Worm (Caenorhabditis elegans) whole organism, early embryonic: ENCODE data around the gene pad-2.

Source experiments
- B0310.2 ChIP-seq: sonication (generic microtip); optimal IDR thresholded peaks from 2 replicates; lab custom pipeline; 2016; ENCODE audit warnings: mild to moderate bottlenecking, missing genetic modification characterization, missing compliant biosample characterization
- F13C5.2 ChIP-seq: sonication (generic microtip); optimal IDR thresholded peaks from 2 replicates; lab custom pipeline; 2017; ENCODE audit warnings: mild to moderate bottlenecking, missing genetic modification characterization, inconsistent platforms, missing compliant biosample characterization
- aly-1 ChIP-seq: sonication (generic microtip); optimal IDR thresholded peaks from 2 replicates; lab custom pipeline; 2016; ENCODE audit warnings: missing genetic modification characterization, missing compliant biosample characterization
- ama-1 ChIP-seq: fragments of 150-350 bp; optimal IDR thresholded peaks from 2 replicates; lab custom pipeline; 2014
- ceh-13 ChIP-seq: fragments of 200-800 bp; sonication (Bioruptor generic); optimal IDR thresholded peaks from 2 replicates; lab custom pipeline; 2018; ENCODE audit warnings: mild to moderate bottlenecking, missing genetic modification characterization, missing compliant biosample characterization
- ceh-36 ChIP-seq: sonication (generic microtip); optimal IDR thresholded peaks from 2 replicates; lab custom pipeline; 2016; ENCODE audit warnings: missing genetic modification characterization, inconsistent platforms, missing compliant biosample characterization
- ets-7 ChIP-seq: sonication (generic microtip); optimal IDR thresholded peaks from 2 replicates; lab custom pipeline; 2016; ENCODE audit warnings: missing genotype, missing genetic modification characterization, missing compliant biosample characterization
- flt-1 ChIP-seq: fragments of 200-800 bp; sonication (Bioruptor generic); IDR thresholded peaks from 2 replicates; pipeline ENCODE4 v1.3.6; 2022; ENCODE audit warnings: missing genetic modification characterization, missing compliant biosample characterization
- hmbx-1 ChIP-seq: sonication (generic microtip); optimal IDR thresholded peaks from 2 replicates; lab custom pipeline; 2016; ENCODE audit warnings: mild to moderate bottlenecking, missing genetic modification characterization, missing compliant biosample characterization
- hmg-4 ChIP-seq: fragments of 200-800 bp; sonication (Bioruptor generic); optimal IDR thresholded peaks from 2 replicates; lab custom pipeline; 2018; ENCODE audit warnings: mild to moderate bottlenecking, missing genetic modification characterization, missing compliant biosample characterization
- hnd-1 ChIP-seq: sonication (generic microtip); optimal IDR thresholded peaks from 2 replicates; lab custom pipeline; 2016; ENCODE audit warnings: missing genetic modification characterization, missing compliant biosample characterization
- pes-1 ChIP-seq: fragments of 200-800 bp; sonication (Bioruptor generic); IDR thresholded peaks from 2 replicates; pipeline ENCODE4 v1.3.6; 2022; ENCODE audit warnings: missing genetic modification reagents, missing genetic modification characterization, missing compliant biosample characterization
- scrt-1 ChIP-seq: fragments of 200-800 bp; sonication (Bioruptor generic); IDR thresholded peaks from 2 replicates; pipeline ENCODE4 v1.3.6; 2022; ENCODE audit warnings: missing genetic modification characterization, missing compliant biosample characterization
- sea-1 ChIP-seq: fragments of 200-800 bp; sonication (Bioruptor generic); conservative IDR thresholded peaks from 2 replicates; pipeline ENCODE4 v1.3.6; 2022; ENCODE audit warnings: missing genetic modification characterization, missing compliant biosample characterization
- tbx-11 ChIP-seq: fragments of 200-800 bp; sonication (Bioruptor generic); IDR thresholded peaks from 2 replicates; pipeline ENCODE4 v1.3.6; 2022; ENCODE audit warnings: missing genetic modification characterization, missing compliant biosample characterization
- tbx-37 ChIP-seq: fragments of 200-800 bp; sonication (Bioruptor generic); conservative IDR thresholded peaks from 2 replicates; pipeline ENCODE4 v1.3.6; 2022; ENCODE audit warnings: missing genetic modification reagents, missing genetic modification characterization, missing compliant biosample characterization
- tra-4 ChIP-seq: sonication (generic microtip); optimal IDR thresholded peaks from 2 replicates; lab custom pipeline; 2017; ENCODE audit warnings: missing genetic modification characterization, missing compliant biosample characterization

pad-2 gene

ce11 chrIII:10270778-10271307 lies 8.1 kb upstream of the pad-2 start, which contains the start of gene cnk-1:
Gene cnk-1 (plus strand): TSS chrIII:10271257.
- TF ChIP-seq tbx-37 (peak; percentile 77), tra-4 (no peak), sea-1 (GFP tag; lab: Robert Waterston, UW) (0 out of 2 replicates have a peak, but pooled peaks have one; percentile 54), hmbx-1 (tag; lab: Kevin White, UChicago) (no peak), hmg-4 (GFP tag; lab: Kevin White, UChicago) (peak; percentile 3), F13C5.2 (peak; percentile 49), ets-7 (no peak), pes-1 (peak; percentile 82), scrt-1 (GFP tag; lab: Robert Waterston, UW) (peak; percentile 63; the same call in 1 of the 2 replicates), flt-1 (GFP tag; lab: Robert Waterston, UW) (peak; percentile 55; the same call in 1 of the 2 replicates), tbx-11 (GFP tag; lab: Robert Waterston, UW) (0 out of 2 replicates have a peak, but pooled peaks have one; percentile 34)

DNA sequence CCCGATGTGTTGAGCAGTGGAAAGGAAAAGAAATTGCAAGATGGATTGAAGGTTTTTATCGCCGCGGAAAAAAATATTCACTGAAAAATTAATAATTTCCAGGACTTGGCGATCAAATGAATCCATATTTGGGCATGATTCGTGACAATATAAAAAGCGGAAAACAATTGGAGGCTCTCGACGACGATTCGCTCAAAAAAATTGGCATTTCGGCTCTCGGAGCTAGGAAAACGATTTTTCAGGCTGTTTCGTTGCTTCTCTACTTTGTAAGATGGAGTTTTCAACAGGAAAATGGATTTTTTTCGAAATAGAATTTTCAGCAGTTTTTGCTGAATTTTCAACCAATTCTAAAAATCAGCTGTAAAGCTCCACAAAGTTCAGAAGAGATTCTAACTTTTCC lies 7.1 kb upstream of the pad-2 start:
- TF ChIP-seq hmbx-1 (tag; lab: Kevin White, UChicago) (no peak), ceh-36 (tag; lab: Kevin White, UChicago) (no peak), ceh-13 (GFP tag; lab: Kevin White, UChicago) (no peak), ama-1 (lab: Kevin White, UChicago) (no peak), flt-1 (GFP tag; lab: Robert Waterston, UW) (no peak), hnd-1 (tag; lab: Kevin White, UChicago) (no peak), scrt-1 (GFP tag; lab: Robert Waterston, UW) (no peak), tbx-37 (no peak), aly-1 (tag; lab: Kevin White, UChicago) (no peak), F13C5.2 (no peak), hmg-4 (GFP tag; lab: Kevin White, UChicago) (no peak), ets-7 (no peak), sea-1 (GFP tag; lab: Robert Waterston, UW) (no peak), B0310.2 (tag; lab: Kevin White, UChicago) (no peak), tbx-11 (GFP tag; lab: Robert Waterston, UW) (no peak), pes-1 (no peak), tra-4 (no peak)

DNA sequence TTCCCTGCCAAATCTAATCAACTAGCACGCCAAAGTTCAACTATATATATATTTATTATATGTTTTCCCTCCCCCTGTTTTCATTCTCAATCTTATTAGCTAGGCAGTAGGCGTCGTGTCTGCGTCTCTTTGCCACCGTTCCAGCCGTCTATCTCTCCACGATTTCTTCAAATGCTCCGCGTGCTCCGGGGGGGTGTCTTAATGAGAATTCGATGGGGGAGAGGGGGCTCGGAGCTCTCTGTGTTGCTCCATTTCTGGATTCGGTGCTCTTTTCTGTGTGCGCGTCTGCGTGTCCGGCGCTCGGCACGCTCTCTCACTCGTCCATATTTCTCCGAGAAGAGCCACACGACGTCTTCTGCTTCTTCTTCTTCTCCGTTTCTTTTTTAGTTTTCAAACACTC lies 5.3 kb downstream of the pad-2 start:
- no peak for TF ChIP-seq hmg-4 (GFP tag; lab: Kevin White, UChicago)
- no peak for TF ChIP-seq pes-1
- TF ChIP-seq F13C5.2, result no peak
- TF ChIP-seq hmbx-1 (tag; lab: Kevin White, UChicago), result no peak
- TF ChIP-seq aly-1 (tag; lab: Kevin White, UChicago), result no peak
- no peak for TF ChIP-seq tra-4

ce11 chrIII:10285623-10286022 lies 6.7 kb downstream of the pad-2 start, which contains the start of gene K10G9.2:
Gene K10G9.2 (plus strand): TSS chrIII:10285923.
- no peak for TF ChIP-seq hnd-1 (tag; lab: Kevin White, UChicago)
- no peak for TF ChIP-seq ama-1 (lab: Kevin White, UChicago)
- TF ChIP-seq sea-1 (GFP tag; lab: Robert Waterston, UW), result no peak
- TF ChIP-seq flt-1 (GFP tag; lab: Robert Waterston, UW), result no peak
- TF ChIP-seq ets-7, result no peak
- TF ChIP-seq F13C5.2, result no peak
- no peak for TF ChIP-seq aly-1 (tag; lab: Kevin White, UChicago)
- no peak for TF ChIP-seq tbx-37
- TF ChIP-seq pes-1, result no peak

DNA sequence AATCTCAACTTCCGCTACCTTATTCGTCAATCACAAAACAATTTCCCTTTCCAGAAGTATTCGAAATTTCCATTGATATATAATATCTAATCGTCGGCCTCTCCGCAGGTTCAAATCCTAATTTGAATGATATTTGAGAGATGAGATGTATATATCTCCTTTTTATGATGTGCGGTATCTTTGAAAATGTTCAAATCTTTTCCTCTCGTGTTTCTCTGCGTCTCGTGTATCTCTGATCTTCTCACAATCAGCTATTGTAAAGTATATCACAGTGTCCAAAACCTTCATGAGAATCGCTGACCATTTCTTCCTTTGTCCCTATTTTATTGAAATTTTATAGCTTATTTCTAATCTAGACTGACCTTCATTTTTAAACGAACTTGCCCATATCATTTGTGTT lies 10.9 kb downstream of the pad-2 start:
- TF ChIP-seq hmbx-1 (tag; lab: Kevin White, UChicago) (no peak), ceh-36 (tag; lab: Kevin White, UChicago) (no peak), scrt-1 (GFP tag; lab: Robert Waterston, UW) (no peak), B0310.2 (tag; lab: Kevin White, UChicago) (no peak), hmg-4 (GFP tag; lab: Kevin White, UChicago) (no peak), ceh-13 (GFP tag; lab: Kevin White, UChicago) (no peak), sea-1 (GFP tag; lab: Robert Waterston, UW) (no peak), tbx-11 (GFP tag; lab: Robert Waterston, UW) (no peak), hnd-1 (tag; lab: Kevin White, UChicago) (no peak), pes-1 (no peak), aly-1 (tag; lab: Kevin White, UChicago) (no peak), flt-1 (GFP tag; lab: Robert Waterston, UW) (no peak), ets-7 (no peak)

DNA sequence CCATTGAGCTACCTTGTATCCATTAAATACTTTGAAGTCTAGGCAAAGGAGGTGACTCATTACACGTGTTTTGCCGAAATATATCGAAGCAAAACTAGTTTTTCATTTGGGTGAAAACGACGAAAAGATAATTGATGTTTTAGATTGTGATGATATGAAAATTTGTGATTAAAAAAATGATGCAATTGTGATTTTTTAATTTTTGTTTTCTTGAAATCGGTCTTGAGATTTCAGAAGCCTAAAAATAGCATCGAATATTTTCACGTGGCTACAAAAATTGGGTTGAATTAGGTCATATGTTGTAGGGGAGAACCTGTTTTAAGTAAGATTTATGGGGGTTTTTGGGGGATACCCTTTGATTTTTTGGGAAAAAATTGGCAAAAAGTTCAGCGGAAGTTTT lies 11.6 kb downstream of the pad-2 start:
- no peak for TF ChIP-seq tbx-37
- no peak for TF ChIP-seq flt-1 (GFP tag; lab: Robert Waterston, UW)
- TF ChIP-seq aly-1 (tag; lab: Kevin White, UChicago), result no peak
- no peak for TF ChIP-seq scrt-1 (GFP tag; lab: Robert Waterston, UW)
- no peak for TF ChIP-seq tra-4
- no peak for TF ChIP-seq tbx-11 (GFP tag; lab: Robert Waterston, UW)
- TF ChIP-seq ceh-36 (tag; lab: Kevin White, UChicago), result no peak
- TF ChIP-seq ceh-13 (GFP tag; lab: Kevin White, UChicago), result no peak
- TF ChIP-seq hnd-1 (tag; lab: Kevin White, UChicago), result no peak
- no peak for TF ChIP-seq B0310.2 (tag; lab: Kevin White, UChicago)
- no peak for TF ChIP-seq pes-1
- no peak for TF ChIP-seq hmg-4 (GFP tag; lab: Kevin White, UChicago)
- TF ChIP-seq ama-1 (lab: Kevin White, UChicago), result no peak
- TF ChIP-seq hmbx-1 (tag; lab: Kevin White, UChicago), result no peak

DNA sequence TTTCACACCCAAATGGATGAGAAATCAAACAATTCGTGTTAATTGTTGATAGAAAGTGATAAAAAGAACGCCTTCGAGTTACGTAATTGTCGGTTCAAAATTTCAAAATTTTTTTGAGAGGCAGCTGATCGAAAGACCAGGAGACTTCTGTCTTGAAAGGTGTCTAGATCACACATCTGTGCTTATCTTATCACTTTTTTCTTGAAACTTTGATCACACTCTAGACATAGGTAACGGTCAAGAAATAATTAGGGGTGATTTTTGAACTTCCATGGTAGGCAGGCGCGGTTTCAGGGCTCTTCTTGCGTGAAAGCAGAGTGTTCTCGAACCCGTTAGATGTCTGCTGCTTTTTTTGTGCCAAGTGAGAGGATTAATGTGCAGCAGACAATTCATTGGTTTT lies 14.4 kb downstream of the pad-2 start:
- TF ChIP-seq ceh-36 (tag; lab: Kevin White, UChicago) (no peak), tbx-11 (GFP tag; lab: Robert Waterston, UW) (no peak), flt-1 (GFP tag; lab: Robert Waterston, UW) (no peak), pes-1 (no peak), hnd-1 (tag; lab: Kevin White, UChicago) (no peak), ceh-13 (GFP tag; lab: Kevin White, UChicago) (no peak), B0310.2 (tag; lab: Kevin White, UChicago) (no peak), tra-4 (no peak), F13C5.2 (no peak), ama-1 (lab: Kevin White, UChicago) (no peak), sea-1 (GFP tag; lab: Robert Waterston, UW) (no peak), tbx-37 (no peak), aly-1 (tag; lab: Kevin White, UChicago) (no peak), scrt-1 (GFP tag; lab: Robert Waterston, UW) (no peak), hmbx-1 (tag; lab: Kevin White, UChicago) (no peak), hmg-4 (GFP tag; lab: Kevin White, UChicago) (no peak), ets-7 (no peak)
